Fruit fly (Drosophila melanogaster): Measurements from ENCODE around the gene CG3402.

The CG3402 gene

DNA sequence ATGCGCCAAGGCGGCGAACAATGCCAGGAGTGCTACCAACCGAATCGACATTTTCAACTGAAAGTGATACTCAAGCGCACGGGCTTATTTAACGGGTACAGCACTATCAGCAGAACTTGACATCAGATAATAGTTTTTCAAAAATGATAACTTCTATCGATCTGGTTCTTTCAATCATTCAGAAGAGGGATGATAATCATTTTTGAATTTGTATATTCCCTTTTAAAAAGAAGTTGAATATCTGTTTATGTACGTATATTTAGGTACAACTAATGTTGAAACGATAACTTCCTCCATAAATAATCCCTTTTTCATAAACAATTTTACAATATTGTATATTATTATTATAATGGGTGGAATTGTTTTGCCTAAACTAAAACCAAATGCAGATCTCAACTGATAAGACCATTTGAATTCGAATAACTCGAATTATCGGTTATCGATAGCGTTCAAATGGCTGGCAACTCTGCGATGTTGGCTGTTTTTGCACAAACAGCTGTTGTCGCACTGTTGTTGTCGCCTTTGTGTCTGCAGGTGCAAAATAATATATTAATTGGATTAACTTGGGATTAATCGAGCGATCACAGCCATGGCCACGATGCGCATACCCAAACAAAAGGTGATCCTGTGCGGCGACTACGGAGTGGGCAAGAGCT is 37.5 kb upstream of the CG3402 start, which contains the start of the genes CG32483 and RabX6 (continued):
- no peak for TF ChIP-seq ara (GFP tag; IDR thresholded peaks at IDR 0.05)
- no peak for TF ChIP-seq CG13775 (GFP tag; optimal IDR thresholded peaks at IDR 0.05)
- no peak for TF ChIP-seq D (optimal IDR thresholded peaks at IDR 0.05)
- TF ChIP-seq D (GFP tag; optimal IDR thresholded peaks at IDR 0.05) = no peak
- no peak for TF ChIP-seq slbo (GFP tag; IDR thresholded peaks at IDR 0.05)
- TF ChIP-seq schlank (tag; optimal IDR thresholded peaks at IDR 0.05) = no peak
- TF ChIP-seq Ada2b (GFP tag; IDR thresholded peaks at IDR 0.05) = no peak
- TF ChIP-seq Doc2 (GFP tag; IDR thresholded peaks at IDR 0.05) = no peak
- TF ChIP-seq CG15269 (tag; optimal IDR thresholded peaks at IDR 0.05) = no peak
- TF ChIP-seq jigr1 (GFP tag; IDR thresholded peaks at IDR 0.05) = no peak
- no peak for TF ChIP-seq Spps (tag; optimal IDR thresholded peaks at IDR 0.05)
- TF ChIP-seq CG4360 (GFP tag; IDR thresholded peaks at IDR 0.05) = peak; percentile 63; the same call in 1 of the 2 replicates
- TF ChIP-seq btn (GFP tag; optimal IDR thresholded peaks at IDR 0.05) = no peak
- no peak for TF ChIP-seq psq (GFP tag; optimal IDR thresholded peaks at IDR 0.05)
- TF ChIP-seq al (GFP tag; IDR thresholded peaks at IDR 0.05) = no peak
- no peak for TF ChIP-seq dan (GFP tag; IDR thresholded peaks at IDR 0.05)
- TF ChIP-seq lilli (GFP tag; optimal IDR thresholded peaks at IDR 0.05) = no peak
- no peak for TF ChIP-seq seq (GFP tag; IDR thresholded peaks at IDR 0.05)
- no peak for TF ChIP-seq Mrtf (GFP tag; IDR thresholded peaks at IDR 0.05)
- TF ChIP-seq CG5180 (GFP tag; optimal IDR thresholded peaks at IDR 0.05) = no peak
- no peak for TF ChIP-seq CG6272 (GFP tag; IDR thresholded peaks at IDR 0.05)
- TF ChIP-seq Nf-YC (tag; optimal IDR thresholded peaks at IDR 0.05) = no peak
- TF ChIP-seq pan (optimal IDR thresholded peaks at IDR 0.05) = no peak
- no peak for TF ChIP-seq pan (GFP tag; optimal IDR thresholded peaks at IDR 0.05 in 1 of 2, IDR thresholded peaks at IDR 0.05 in 1 of 2)
- TF ChIP-seq ato (GFP tag; IDR thresholded peaks at IDR 0.05; ENCODE audit: partially characterized antibody) = no peak
- TF ChIP-seq MBD-R2 (GFP tag; IDR thresholded peaks at IDR 0.05) = peak; percentile 83
- no peak for TF ChIP-seq emc (GFP tag; optimal IDR thresholded peaks at IDR 0.05)
- no peak for TF ChIP-seq sc (optimal IDR thresholded peaks at IDR 0.05)
- TF ChIP-seq sc (GFP tag; optimal IDR thresholded peaks at IDR 0.05) = no peak
- TF ChIP-seq Gsc (GFP tag; IDR thresholded peaks at IDR 0.05) = no peak
- TF ChIP-seq CG7928 (GFP tag; optimal IDR thresholded peaks at IDR 0.05) = no peak
- TF ChIP-seq CG8089 (GFP tag; optimal IDR thresholded peaks at IDR 0.05) = no peak
- no peak for TF ChIP-seq pros (GFP tag; optimal IDR thresholded peaks at IDR 0.05)
- no peak for TF ChIP-seq Blimp-1 (GFP tag; optimal IDR thresholded peaks at IDR 0.05)
- TF ChIP-seq gsb-n (tag; optimal IDR thresholded peaks at IDR 0.05) = no peak
- TF ChIP-seq pzg (GFP tag; optimal IDR thresholded peaks at IDR 0.05) = peak; percentile 54
- TF ChIP-seq fd64A (GFP tag; optimal IDR thresholded peaks at IDR 0.05) = no peak
- TF ChIP-seq cad (GFP tag; optimal IDR thresholded peaks at IDR 0.05) = no peak
- no peak for TF ChIP-seq NC2α (GFP tag; optimal IDR thresholded peaks at IDR 0.05)
- TF ChIP-seq CG3847 (GFP tag; IDR thresholded peaks at IDR 0.05) = no peak
- peak; percentile 36; the same call in 1 of the 2 replicates for TF ChIP-seq amos (GFP tag; IDR thresholded peaks at IDR 0.05; ENCODE audit: partially characterized antibody)
- TF ChIP-seq dm (GFP tag; optimal IDR thresholded peaks at IDR 0.05) = no peak
- TF ChIP-seq CG42726 (GFP tag; IDR thresholded peaks at IDR 0.05; ENCODE audit: partially characterized antibody) = no peak
- no peak for TF ChIP-seq Oli (tag; optimal IDR thresholded peaks at IDR 0.05)
- TF ChIP-seq sna (GFP tag; IDR thresholded peaks at IDR 0.05; ENCODE audit: partially characterized antibody) = no peak
- no peak for TF ChIP-seq sens-2 (GFP tag; IDR thresholded peaks at IDR 0.05)
- no peak for TF ChIP-seq Ets65A (GFP tag)
- no peak for TF ChIP-seq Xrp1 (GFP tag; IDR thresholded peaks at IDR 0.05)
- TF ChIP-seq slou (GFP tag; optimal IDR thresholded peaks at IDR 0.05) = no peak
- no peak for TF ChIP-seq Vsx1 (GFP tag; optimal IDR thresholded peaks at IDR 0.05)
- no peak for TF ChIP-seq CG1024 (GFP tag; IDR thresholded peaks at IDR 0.05)
- no peak for TF ChIP-seq CG2889 (GFP tag; IDR thresholded peaks at IDR 0.05)
- no peak for TF ChIP-seq Ravus (GFP tag; IDR thresholded peaks at IDR 0.05)

Measured in whole organism, embryonic.